Worm (Caenorhabditis elegans) whole organism, late embryonic: ENCODE data around the gene let-805.

Source experiments
- ahr-1 ChIP-seq: sonication (generic microtip); optimal IDR thresholded peaks from 2 replicates; lab custom pipeline; 2016; ENCODE audit warnings: missing genetic modification characterization, missing compliant biosample characterization
- ceh-2 ChIP-seq: sonication (generic microtip); optimal IDR thresholded peaks from 2 replicates; lab custom pipeline; 2016; ENCODE audit warnings: missing genotype, missing genetic modification characterization, missing compliant biosample characterization
- che-1 ChIP-seq: sonication (generic microtip); optimal IDR thresholded peaks from 2 replicates; lab custom pipeline; 2016; ENCODE audit warnings: mild to moderate bottlenecking, missing genetic modification characterization, missing compliant biosample characterization
- ets-4 ChIP-seq: sonication (generic microtip); optimal IDR thresholded peaks from 2 replicates; lab custom pipeline; 2016; ENCODE audit warnings: missing genetic modification characterization, missing compliant biosample characterization
- fax-1 ChIP-seq: sonication (generic microtip); optimal IDR thresholded peaks from 2 replicates; lab custom pipeline; 2016; ENCODE audit warnings: missing genotype, missing genetic modification characterization, missing compliant biosample characterization
- fkh-6 ChIP-seq: sonication (generic microtip); optimal IDR thresholded peaks from 2 replicates; lab custom pipeline; 2016; ENCODE audit warnings: missing genetic modification characterization, missing compliant biosample characterization
- nhr-11 ChIP-seq: fragments of 150-350 bp; optimal IDR thresholded peaks from 2 replicates; lab custom pipeline; 2014; ENCODE audit warnings: missing biosample characterization, missing genetic modification characterization
- pat-9 ChIP-seq: fragments of 200-800 bp; sonication (Bioruptor generic); optimal IDR thresholded peaks from 2 replicates; lab custom pipeline; 2018; ENCODE audit warnings: mild to moderate bottlenecking, missing genetic modification characterization, moderate library complexity, missing compliant biosample characterization
- sox-2 ChIP-seq: fragments of 200-800 bp; sonication (Bioruptor generic); IDR thresholded peaks from 2 replicates; pipeline ENCODE4 v1.3.6; 2022; ENCODE audit warnings: missing genetic modification reagents, missing genetic modification characterization, missing compliant biosample characterization
- tbx-2 ChIP-seq: sonication (generic microtip); optimal IDR thresholded peaks from 2 replicates; lab custom pipeline; 2016; ENCODE audit warnings: missing genetic modification characterization, missing compliant biosample characterization
- zip-5 ChIP-seq: sonication (generic microtip); optimal IDR thresholded peaks from 2 replicates; lab custom pipeline; 2016; ENCODE audit warnings: missing genetic modification characterization, missing compliant biosample characterization

DNA sequence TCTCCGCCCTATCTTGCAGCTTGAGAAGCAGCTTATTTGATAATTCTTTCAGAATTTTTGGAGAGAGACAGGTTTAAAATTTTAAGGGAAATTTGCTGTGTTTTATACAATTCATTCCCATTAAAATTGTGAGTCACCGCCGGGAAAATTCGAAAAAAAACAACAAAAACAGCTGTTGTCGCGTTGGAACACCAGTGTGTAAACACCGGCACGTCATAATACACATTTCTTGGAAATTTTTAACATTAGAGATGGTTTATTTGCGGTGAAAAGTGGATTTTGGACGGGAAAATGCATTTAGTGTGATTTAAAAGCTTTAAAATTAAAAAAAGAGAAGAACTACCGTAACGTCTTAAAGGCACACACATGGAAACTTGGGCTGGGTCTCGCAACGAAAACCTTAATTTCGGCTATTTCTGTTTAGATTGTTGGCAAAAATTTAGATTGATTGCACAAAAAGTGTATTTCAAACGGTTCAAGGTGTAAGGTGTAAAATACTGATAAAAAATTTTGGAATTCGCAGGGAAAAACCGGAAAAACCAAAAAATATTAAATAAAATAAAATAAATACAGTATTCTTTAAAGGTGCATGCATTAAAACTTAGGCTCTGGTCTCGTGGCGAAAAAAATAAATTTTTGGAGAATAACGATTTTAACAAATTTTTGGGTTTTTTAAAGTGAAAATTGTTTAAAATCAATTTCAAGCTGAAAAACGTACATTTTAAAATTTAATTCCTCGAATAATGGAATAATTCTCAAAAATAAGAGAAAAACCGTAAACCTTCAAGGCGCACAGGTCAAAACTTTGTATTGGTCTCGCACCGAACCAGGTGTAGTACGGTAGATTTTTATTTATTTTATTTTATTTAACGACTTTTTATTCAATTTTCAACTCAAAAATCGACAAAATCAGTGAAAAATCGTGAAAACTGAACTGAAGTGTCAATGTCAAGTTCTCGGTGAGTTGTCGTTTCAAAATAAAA is 67.6 kb downstream of the let-805 start, which contains the start of gene cosa-1:
- no peak for TF ChIP-seq che-1 (tag; lab: Kevin White, UChicago)
- TF ChIP-seq fkh-6 (tag; lab: Kevin White, UChicago) = no peak
- no peak for TF ChIP-seq sox-2 (GFP tag; lab: Robert Waterston, UW)
- no peak for TF ChIP-seq pat-9 (tag; lab: Kevin White, UChicago)
- no peak for TF ChIP-seq zip-5 (tag; lab: Kevin White, UChicago)
- no peak for TF ChIP-seq ahr-1 (tag; lab: Kevin White, UChicago)
- no peak for TF ChIP-seq nhr-11
- TF ChIP-seq ceh-2 = no peak
- TF ChIP-seq tbx-2 (tag; lab: Kevin White, UChicago) = no peak
- TF ChIP-seq fax-1 (tag; lab: Kevin White, UChicago) = no peak
- no peak for TF ChIP-seq ets-4
